Worm (Caenorhabditis elegans) whole organism, late embryonic: Measurements from ENCODE around the gene fbxa-138.

Experiments
- ceh-24 ChIP-seq: sonication (generic microtip); optimal IDR thresholded peaks from 2 replicates; lab custom pipeline; 2016; ENCODE audit warnings: mild to moderate bottlenecking, missing genetic modification characterization, missing compliant biosample characterization
- dmd-4 ChIP-seq: sonication (generic microtip); optimal IDR thresholded peaks from 2 replicates; lab custom pipeline; 2016; ENCODE audit warnings: borderline replicate concordance, missing genetic modification characterization, missing compliant biosample characterization
- elt-2 ChIP-seq: sonication (generic microtip); optimal IDR thresholded peaks from 2 replicates; lab custom pipeline; 2016; ENCODE audit warnings: missing genetic modification reagents, missing genetic modification characterization, missing compliant biosample characterization
- elt-4 ChIP-seq: sonication (generic microtip); optimal IDR thresholded peaks from 2 replicates; lab custom pipeline; 2016; ENCODE audit warnings: missing genetic modification characterization, missing compliant biosample characterization
- gmeb-2 ChIP-seq: sonication (generic microtip); optimal IDR thresholded peaks from 2 replicates; lab custom pipeline; 2016; ENCODE audit warnings: missing genetic modification characterization, inconsistent platforms, missing compliant biosample characterization
- hlh-30 ChIP-seq: sonication (generic microtip); optimal IDR thresholded peaks from 2 replicates; lab custom pipeline; 2017; ENCODE audit warnings: antibody characterized with exemption, missing genetic modification characterization, missing compliant biosample characterization; ENCODE audit not compliant: insufficient read depth
- pag-3 ChIP-seq: sonication (generic microtip); optimal IDR thresholded peaks from 2 replicates; lab custom pipeline; 2016; ENCODE audit warnings: missing compliant biosample characterization, missing genetic modification characterization, borderline replicate concordance
- pha-4 ChIP-seq: fragments of 150-350 bp; optimal IDR thresholded peaks from 2 replicates; lab custom pipeline; 2018; ENCODE audit warnings: missing biosample characterization, missing genetic modification reagents, missing genetic modification characterization
- pqm-1 ChIP-seq: sonication (generic microtip); optimal IDR thresholded peaks from 2 replicates; lab custom pipeline; 2016; ENCODE audit warnings: missing genetic modification characterization, missing compliant biosample characterization
- ref-2 ChIP-seq: sonication (generic microtip); optimal IDR thresholded peaks from 2 replicates; lab custom pipeline; 2016; ENCODE audit warnings: missing genetic modification characterization, missing compliant biosample characterization
- syd-9 ChIP-seq: sonication (generic microtip); optimal IDR thresholded peaks from 2 replicates; lab custom pipeline; 2016; ENCODE audit warnings: mild to moderate bottlenecking, missing genetic modification characterization, moderate library complexity, missing compliant biosample characterization
- tbx-2 ChIP-seq: sonication (generic microtip); optimal IDR thresholded peaks from 2 replicates; lab custom pipeline; 2016; ENCODE audit warnings: missing genetic modification characterization, missing compliant biosample characterization

ce11 chrIII:1391752-1392151, 7.7 kb upstream of the fbxa-138 start, which contains the start of gene pals-17:
- TF ChIP-seq pqm-1 (no peak), syd-9 (tag; lab: Kevin White, UChicago) (no peak), elt-2 (tag; lab: Kevin White, UChicago) (no peak), pha-4 (no peak), gmeb-2 (tag; lab: Kevin White, UChicago) (no peak), ref-2 (tag; lab: Kevin White, UChicago) (no peak), dmd-4 (tag; lab: Kevin White, UChicago) (no peak), ceh-24 (tag; lab: Kevin White, UChicago) (no peak), elt-4 (tag; lab: Kevin White, UChicago) (no peak), tbx-2 (tag; lab: Kevin White, UChicago) (no peak), hlh-30 (tag; lab: Kevin White, UChicago) (no peak), pag-3 (no peak)
